Worm (Caenorhabditis elegans) whole organism, midembryonic: ENCODE results near the gene oac-30.

ENCODE experiments used
- T22C8.4 ChIP-seq: fragments of 200-800 bp; sonication (Bioruptor generic); IDR thresholded peaks from 2 replicates; pipeline ENCODE4 v1.3.6; 2022; ENCODE audit warnings: missing genetic modification characterization, missing compliant biosample characterization
- cog-1 ChIP-seq: sonication (generic microtip); optimal IDR thresholded peaks from 2 replicates; lab custom pipeline; 2016; ENCODE audit warnings: missing genetic modification characterization, missing compliant biosample characterization
- flt-1 ChIP-seq: fragments of 200-800 bp; sonication (Bioruptor generic); IDR thresholded peaks from 2 replicates; pipeline ENCODE4 v1.3.6; 2022; ENCODE audit warnings: missing genetic modification characterization, missing compliant biosample characterization
- klf-2 ChIP-seq: fragments of 200-800 bp; sonication (Bioruptor generic); conservative IDR thresholded peaks from 2 replicates; pipeline ENCODE4 v1.3.6; 2022; ENCODE audit warnings: missing genetic modification reagents, missing genetic modification characterization, missing compliant biosample characterization
- med-1 ChIP-seq: sonication (generic microtip); optimal IDR thresholded peaks from 2 replicates; lab custom pipeline; 2017; ENCODE audit warnings: missing genetic modification characterization, mild to moderate bottlenecking, missing compliant biosample characterization, antibody characterized with exemption, missing genetic modification reagents; ENCODE audit not compliant: insufficient read depth
- ref-1 ChIP-seq: fragments of 200-800 bp; sonication (Bioruptor generic); conservative IDR thresholded peaks from 2 replicates; pipeline ENCODE4 v1.3.6; 2022; ENCODE audit warnings: missing genetic modification reagents, missing genetic modification characterization, missing compliant biosample characterization
- tab-1 ChIP-seq: fragments of 200-800 bp; sonication (Bioruptor generic); IDR thresholded peaks from 2 replicates; pipeline ENCODE4 v1.3.6; 2022; ENCODE audit warnings: missing genetic modification characterization, missing compliant biosample characterization
- ztf-23 ChIP-seq: fragments of 200-800 bp; sonication (Bioruptor generic); IDR thresholded peaks from 2 replicates; pipeline ENCODE4 v1.3.6; 2022; ENCODE audit warnings: missing genetic modification reagents, missing genetic modification characterization, missing compliant biosample characterization
- ztf-29 ChIP-seq: fragments of 200-800 bp; sonication (Bioruptor generic); IDR thresholded peaks from 2 replicates; pipeline ENCODE4 v1.3.6; 2022; ENCODE audit warnings: missing genetic modification reagents, missing genetic modification characterization, missing compliant biosample characterization

Gene oac-30

ce11 chrII:1255637-1256036 is 11.1 kb downstream of the oac-30 start, which contains the start of gene clec-119:
Gene clec-119 (plus strand): TSS chrII:1255937.
- TF ChIP-seq klf-2 (GFP tag; lab: Robert Waterston, UW) (no peak), ztf-29 (GFP tag; lab: Robert Waterston, UW) (no peak), cog-1 (no peak), tab-1 (GFP tag; lab: Robert Waterston, UW) (no peak), ztf-23 (GFP tag; lab: Robert Waterston, UW) (no peak), ref-1 (GFP tag; lab: Robert Waterston, UW) (no peak), med-1 (GFP tag; lab: Kevin White, UChicago) (no peak), T22C8.4 (no peak), flt-1 (no peak)

DNA sequence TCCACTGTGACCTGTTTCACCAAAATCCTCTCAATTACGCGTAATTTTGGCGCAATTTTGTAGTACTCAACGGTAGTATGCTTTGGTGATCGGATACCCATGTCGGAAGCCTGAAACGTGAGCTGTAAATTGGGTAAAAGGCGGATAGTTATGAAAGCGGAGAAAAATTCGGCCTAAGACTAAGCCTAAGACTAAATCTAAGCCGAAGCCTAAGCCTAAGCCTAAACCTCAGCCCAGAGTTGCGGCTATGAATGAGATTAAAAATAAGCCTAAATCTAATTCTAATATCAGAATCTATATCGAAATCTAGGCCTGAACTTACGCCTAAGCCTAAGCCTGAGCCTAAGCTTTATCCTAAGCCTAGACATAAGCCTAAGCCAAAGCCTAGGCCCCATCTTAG is 14.4 kb downstream of the oac-30 start, which contains the start of gene lin-42:
TSS of gene lin-42 (minus strand) at position 101 of the 400 bp plus-strand sequence.
- no peak for TF ChIP-seq med-1 (GFP tag; lab: Kevin White, UChicago)
- TF ChIP-seq klf-2 (GFP tag; lab: Robert Waterston, UW), result no peak
- no peak for TF ChIP-seq ztf-23 (GFP tag; lab: Robert Waterston, UW)
- TF ChIP-seq T22C8.4, result no peak
- TF ChIP-seq ref-1 (GFP tag; lab: Robert Waterston, UW), result no peak

ce11 chrII:1246855-1247259 is 19.8 kb downstream of the oac-30 start:
- TF ChIP-seq ztf-29 (GFP tag; lab: Robert Waterston, UW) (peak; percentile 15; the same call in 1 of the 2 replicates), ztf-23 (GFP tag; lab: Robert Waterston, UW) (no peak), cog-1 (peak; percentile 92), T22C8.4 (no peak), med-1 (GFP tag; lab: Kevin White, UChicago) (no peak), flt-1 (peak; percentile 76)

- TF ChIP-seq cog-1, result no peak
- TF ChIP-seq ref-1 (GFP tag; lab: Robert Waterston, UW), result no peak
- no peak for TF ChIP-seq med-1 (GFP tag; lab: Kevin White, UChicago)
- no peak for TF ChIP-seq klf-2 (GFP tag; lab: Robert Waterston, UW)
- TF ChIP-seq tab-1 (GFP tag; lab: Robert Waterston, UW), result no peak
- no peak for TF ChIP-seq ztf-23 (GFP tag; lab: Robert Waterston, UW)
- no peak for TF ChIP-seq flt-1
- TF ChIP-seq ztf-29 (GFP tag; lab: Robert Waterston, UW), result no peak
- TF ChIP-seq T22C8.4, result no peak
Measured at ce11 chrII:1245783-1246182, 20.9 kb downstream of the oac-30 start.

- TF ChIP-seq klf-2 (GFP tag; lab: Robert Waterston, UW), result peak; percentile 47; the same call in 1 of the 2 replicates
- TF ChIP-seq ref-1 (GFP tag; lab: Robert Waterston, UW), result no peak
Measured at ce11 chrII:1244420-1244959, 22.2 kb downstream of the oac-30 start.

DNA sequence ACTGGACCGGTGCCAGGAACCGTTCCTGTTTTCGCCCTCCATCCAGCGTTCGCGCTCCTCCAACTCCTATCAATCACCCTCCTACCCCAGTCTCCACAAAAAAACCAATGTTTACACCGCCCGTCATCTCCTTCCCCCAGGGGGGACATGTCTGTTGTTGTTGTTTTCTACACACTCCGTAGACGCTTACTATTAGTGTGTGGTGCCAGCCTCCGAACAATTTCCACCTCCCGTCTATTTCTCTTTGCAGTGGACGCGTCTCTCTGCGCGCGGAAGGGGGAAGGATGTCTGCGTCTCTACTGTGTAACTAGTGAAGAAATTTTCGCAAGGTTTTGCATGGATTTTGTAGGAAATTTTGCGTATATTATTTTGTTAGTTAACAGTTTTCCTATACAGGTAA is 24.2 kb downstream of the oac-30 start:
- peak; percentile 28 for TF ChIP-seq cog-1
- no peak for TF ChIP-seq tab-1 (GFP tag; lab: Robert Waterston, UW)

- no peak for TF ChIP-seq T22C8.4
- TF ChIP-seq cog-1, result no peak
- no peak for TF ChIP-seq flt-1
Measured at ce11 chrII:1241176-1241730, 25.4 kb downstream of the oac-30 start.

DNA sequence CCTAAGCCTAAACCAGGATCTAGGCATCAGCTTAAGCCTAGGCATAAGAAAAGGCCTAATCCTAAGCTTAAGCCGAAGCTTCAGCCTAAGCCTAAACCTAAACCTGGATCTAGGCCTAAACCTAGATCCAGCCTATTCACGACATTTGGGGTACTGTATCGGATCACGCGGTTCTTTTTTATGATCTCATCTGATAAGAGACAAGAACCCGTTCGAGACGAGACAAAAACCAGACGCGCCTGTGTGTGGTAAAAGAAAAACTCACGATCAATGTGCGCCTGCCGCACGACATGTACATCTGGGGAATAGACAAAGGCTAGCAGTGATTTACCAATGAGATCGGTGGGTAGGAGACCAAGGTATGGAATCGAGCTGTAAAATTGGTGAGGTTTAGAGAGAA is 26.3 kb downstream of the oac-30 start:
- TF ChIP-seq flt-1 (no peak), med-1 (GFP tag; lab: Kevin White, UChicago) (no peak), klf-2 (GFP tag; lab: Robert Waterston, UW) (no peak), T22C8.4 (no peak), ztf-23 (GFP tag; lab: Robert Waterston, UW) (no peak), ztf-29 (GFP tag; lab: Robert Waterston, UW) (no peak), cog-1 (no peak), tab-1 (GFP tag; lab: Robert Waterston, UW) (no peak), ref-1 (GFP tag; lab: Robert Waterston, UW) (no peak)

- TF ChIP-seq ref-1 (GFP tag; lab: Robert Waterston, UW) (no peak), ztf-23 (GFP tag; lab: Robert Waterston, UW) (no peak), med-1 (GFP tag; lab: Kevin White, UChicago) (no peak), ztf-29 (GFP tag; lab: Robert Waterston, UW) (no peak), flt-1 (0 out of 2 replicates have a peak, but pooled peaks have one; percentile 6)
Measured at ce11 chrII:1239433-1240020, 27.2 kb downstream of the oac-30 start.

ce11 chrII:1237845-1238244 is 28.8 kb downstream of the oac-30 start:
- TF ChIP-seq ztf-23 (GFP tag; lab: Robert Waterston, UW), result no peak
- no peak for TF ChIP-seq ref-1 (GFP tag; lab: Robert Waterston, UW)
- TF ChIP-seq ztf-29 (GFP tag; lab: Robert Waterston, UW), result 0 out of 2 replicates have a peak, but pooled peaks have one; percentile 6
- TF ChIP-seq tab-1 (GFP tag; lab: Robert Waterston, UW), result 0 out of 2 replicates have a peak, but pooled peaks have one; percentile 44
- no peak for TF ChIP-seq klf-2 (GFP tag; lab: Robert Waterston, UW)
- no peak for TF ChIP-seq cog-1
- 0 out of 2 replicates have a peak, but pooled peaks have one; percentile 6 for TF ChIP-seq flt-1
- no peak for TF ChIP-seq T22C8.4
- TF ChIP-seq med-1 (GFP tag; lab: Kevin White, UChicago), result no peak
